Worm (Caenorhabditis elegans): Measurements from ENCODE around the gene Y75B8A.39.

DNA sequence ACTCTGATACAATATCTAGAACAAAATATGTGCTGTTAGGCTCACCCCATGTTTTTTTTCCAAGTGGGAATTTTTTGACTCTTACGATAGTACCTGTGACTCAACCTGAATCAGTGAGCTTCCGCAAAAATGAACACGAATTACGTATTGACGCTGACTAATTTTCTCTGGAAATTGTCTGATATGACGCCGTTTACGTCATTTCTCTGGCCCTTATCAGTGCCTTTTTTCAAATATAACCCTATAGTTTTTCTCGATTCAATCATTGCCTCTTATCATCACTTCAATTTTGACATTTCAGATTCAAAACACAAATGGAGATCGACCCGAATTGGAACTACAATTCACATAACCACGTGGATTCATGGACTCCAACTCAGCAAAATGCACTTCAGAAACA lies 5.8 kb downstream of the Y75B8A.39 start, which contains the start of gene Y75B8A.28:
- TF ChIP-seq cog-1 (tag; optimal IDR thresholded peaks at IDR 0.05): no peak
- no peak for TF ChIP-seq klf-2 (GFP tag; conservative IDR thresholded peaks at IDR 0.05)
- no peak for TF ChIP-seq tab-1 (GFP tag; IDR thresholded peaks at IDR 0.05)
- TF ChIP-seq ztf-29 (GFP tag; IDR thresholded peaks at IDR 0.05): no peak
- no peak for TF ChIP-seq med-1 (GFP tag; optimal IDR thresholded peaks at IDR 0.05; ENCODE audit: insufficient read depth)
- no peak for TF ChIP-seq T22C8.4 (GFP tag; IDR thresholded peaks at IDR 0.05)
- no peak for TF ChIP-seq ref-1 (GFP tag; conservative IDR thresholded peaks at IDR 0.05)
- TF ChIP-seq ztf-23 (GFP tag; IDR thresholded peaks at IDR 0.05): no peak
- no peak for TF ChIP-seq flt-1 (GFP tag; IDR thresholded peaks at IDR 0.05)

Data from whole organism, midembryonic.